Worm (Caenorhabditis elegans): ENCODE measurements around the gene Y17G7B.21.

The Y17G7B.21 gene

ce11 chrII:11973632-11974031, 3.8 kb downstream of the Y17G7B.21 start, which contains the start of gene acbp-6:
Gene acbp-6 (minus strand): TSS chrII:11973732.
- no peak for TF ChIP-seq unc-62 (GFP tag; optimal IDR thresholded peaks at IDR 0.05)

ce11 chrII:11972266-11972665, 5.2 kb downstream of the Y17G7B.21 start:
- no peak for TF ChIP-seq unc-62 (GFP tag; optimal IDR thresholded peaks at IDR 0.05)

DNA sequence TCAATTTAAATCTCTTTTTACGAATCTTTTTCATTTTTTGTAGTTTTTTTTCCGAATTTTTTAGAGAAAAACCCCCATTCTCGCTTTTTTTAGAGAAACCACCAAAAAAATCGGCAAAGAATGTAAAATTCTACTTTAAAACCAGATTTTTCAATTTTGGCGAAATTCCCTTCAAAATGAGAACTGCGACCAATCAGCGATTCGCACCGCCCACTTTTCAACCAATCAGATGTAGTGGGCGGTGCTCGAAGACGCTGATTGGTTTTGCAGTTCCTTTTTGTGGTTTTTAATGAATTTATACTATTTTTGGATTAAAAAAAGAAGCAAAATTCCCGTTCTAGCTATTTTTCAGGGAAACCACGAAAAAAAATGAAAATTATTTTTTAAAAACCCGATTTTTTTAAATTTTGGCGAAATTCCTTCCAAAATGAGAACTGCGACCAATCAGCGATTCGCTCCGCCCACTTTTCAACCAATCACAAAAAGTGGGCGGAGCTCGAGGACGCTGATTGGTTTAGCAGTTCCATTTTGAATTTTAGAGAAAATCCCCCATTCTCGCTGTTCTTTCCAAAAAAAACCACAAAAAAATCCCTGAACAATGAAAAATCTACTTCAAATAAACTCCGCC, 6.3 kb downstream of the Y17G7B.21 start:
- no peak for TF ChIP-seq unc-62 (GFP tag; optimal IDR thresholded peaks at IDR 0.05)

DNA sequence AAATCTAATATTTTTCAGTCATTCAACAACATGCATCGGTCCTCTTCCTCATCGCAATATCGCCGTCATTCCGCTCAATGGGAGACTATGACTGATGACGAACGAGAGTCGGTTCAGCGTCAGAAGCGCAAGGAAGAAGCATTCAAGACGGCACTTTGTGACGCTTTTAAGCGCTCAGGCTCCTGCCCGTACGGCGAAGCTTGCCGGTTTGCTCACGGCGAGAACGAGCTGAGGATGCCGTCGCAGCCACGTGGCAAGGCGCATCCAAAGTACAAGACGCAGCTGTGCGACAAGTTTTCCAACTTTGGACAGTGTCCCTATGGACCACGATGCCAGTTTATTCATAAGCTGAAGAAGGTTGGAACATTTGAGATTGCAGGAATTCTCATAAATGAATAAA, 8.4 kb downstream of the Y17G7B.21 start:
- TF ChIP-seq unc-62 (GFP tag; optimal IDR thresholded peaks at IDR 0.05) = no peak

- no peak for TF ChIP-seq unc-62 (GFP tag; optimal IDR thresholded peaks at IDR 0.05)
These were observed 9.2 kb downstream of the Y17G7B.21 start, which contains the start of gene mex-1 for ce11 chrII:11968275-11968674. Gene mex-1 (plus strand): TSS chrII:11968637.

- TF ChIP-seq unc-62 (GFP tag; optimal IDR thresholded peaks at IDR 0.05) = no peak
These were observed 9.8 kb downstream of the Y17G7B.21 start, which contains the start of gene W03C9.5 for ce11 chrII:11967507-11968127. Gene W03C9.5 (minus strand): TSS chrII:11967544.

- TF ChIP-seq unc-62 (GFP tag; optimal IDR thresholded peaks at IDR 0.05) = no peak
These were observed 10.9 kb downstream of the Y17G7B.21 start, which contains the start of gene rab-7 for ce11 chrII:11966602-11967001. Gene rab-7 (minus strand): TSS chrII:11966931.

- TF ChIP-seq unc-62 (GFP tag; optimal IDR thresholded peaks at IDR 0.05) = no peak
These were observed 12.6 kb downstream of the Y17G7B.21 start for ce11 chrII:11964847-11965246.

DNA sequence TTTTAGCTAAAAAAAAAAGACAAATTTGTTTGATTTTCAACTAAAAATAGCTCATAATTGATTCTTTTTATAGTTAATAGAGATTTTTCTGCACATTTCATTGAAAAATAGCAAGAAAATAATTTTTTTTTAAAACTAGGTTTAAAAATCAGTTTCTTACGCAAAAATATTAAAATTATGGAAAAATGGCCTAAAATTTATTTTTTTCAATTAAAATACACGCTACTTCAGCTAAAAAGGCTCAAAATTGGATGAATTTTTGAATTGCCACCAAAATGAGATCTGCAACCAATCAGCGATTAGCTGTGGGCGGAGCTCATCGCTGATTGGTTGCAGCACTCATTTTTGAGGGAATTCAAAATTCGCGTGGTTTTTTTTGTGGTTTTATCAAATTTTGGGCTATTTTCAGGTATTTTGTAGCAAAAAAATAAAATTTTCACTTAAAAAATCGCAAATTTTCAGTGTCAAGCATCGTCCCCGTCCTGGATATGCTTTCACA, 14.3 kb downstream of the Y17G7B.21 start:
- TF ChIP-seq unc-62 (GFP tag; optimal IDR thresholded peaks at IDR 0.05) = no peak

DNA sequence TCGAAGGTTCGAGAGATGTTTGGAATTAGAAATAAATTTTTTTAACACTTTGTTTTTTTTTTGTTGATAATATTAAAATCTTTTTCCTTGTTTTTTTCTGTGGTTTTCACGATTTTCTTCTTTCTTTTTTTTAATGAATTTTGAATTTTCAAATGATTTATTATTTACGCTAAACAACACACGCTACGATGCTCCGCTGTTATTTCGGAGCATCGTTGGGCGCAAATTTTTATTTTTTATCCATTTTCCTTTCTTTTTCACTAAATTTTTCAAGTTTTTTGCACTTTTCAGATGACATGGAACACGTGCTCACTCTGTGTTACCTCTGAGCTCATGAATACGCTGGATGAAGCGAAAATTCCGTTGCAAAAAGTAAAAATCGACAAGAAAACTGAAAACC, 15.4 kb downstream of the Y17G7B.21 start, which contains the start of the genes W03C9.1 and W03C9.2:
Gene W03C9.1 (minus strand): TSS at position 46 of the 400 bp plus-strand sequence.
Gene W03C9.2 (plus strand): TSS at position 286 of the 400 bp plus-strand sequence.
- TF ChIP-seq unc-62 (GFP tag; optimal IDR thresholded peaks at IDR 0.05) = no peak

DNA sequence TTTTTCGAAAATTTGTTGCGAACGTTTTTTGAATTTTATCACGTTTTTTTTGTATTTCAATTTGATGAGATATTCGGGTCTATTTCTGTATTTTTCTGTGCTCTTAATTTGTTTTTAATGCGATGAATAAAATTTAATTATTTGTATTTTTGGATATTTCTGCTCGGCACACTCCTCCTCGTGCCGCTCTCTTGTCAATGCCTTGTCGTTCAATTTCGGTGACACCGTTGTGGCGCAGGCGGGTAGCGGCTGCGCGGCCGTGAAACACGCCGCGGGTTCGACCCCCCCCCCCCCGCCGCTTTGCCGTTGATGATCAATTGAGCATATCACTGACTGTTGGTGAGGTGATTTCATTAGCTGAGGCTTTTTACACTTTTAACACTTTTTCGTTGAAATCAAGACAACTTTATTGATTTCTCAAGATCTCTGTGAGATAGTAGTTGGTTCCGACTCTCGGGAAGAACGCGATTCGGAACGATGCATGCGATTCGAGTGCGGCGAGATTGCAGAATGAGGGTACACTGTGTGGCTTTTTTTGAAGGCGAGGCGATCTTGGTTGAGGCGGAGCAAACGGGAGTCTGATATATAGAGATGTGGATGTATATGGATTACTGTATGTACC, 16.8 kb downstream of the Y17G7B.21 start:
- no peak for TF ChIP-seq unc-62 (GFP tag; optimal IDR thresholded peaks at IDR 0.05)

DNA sequence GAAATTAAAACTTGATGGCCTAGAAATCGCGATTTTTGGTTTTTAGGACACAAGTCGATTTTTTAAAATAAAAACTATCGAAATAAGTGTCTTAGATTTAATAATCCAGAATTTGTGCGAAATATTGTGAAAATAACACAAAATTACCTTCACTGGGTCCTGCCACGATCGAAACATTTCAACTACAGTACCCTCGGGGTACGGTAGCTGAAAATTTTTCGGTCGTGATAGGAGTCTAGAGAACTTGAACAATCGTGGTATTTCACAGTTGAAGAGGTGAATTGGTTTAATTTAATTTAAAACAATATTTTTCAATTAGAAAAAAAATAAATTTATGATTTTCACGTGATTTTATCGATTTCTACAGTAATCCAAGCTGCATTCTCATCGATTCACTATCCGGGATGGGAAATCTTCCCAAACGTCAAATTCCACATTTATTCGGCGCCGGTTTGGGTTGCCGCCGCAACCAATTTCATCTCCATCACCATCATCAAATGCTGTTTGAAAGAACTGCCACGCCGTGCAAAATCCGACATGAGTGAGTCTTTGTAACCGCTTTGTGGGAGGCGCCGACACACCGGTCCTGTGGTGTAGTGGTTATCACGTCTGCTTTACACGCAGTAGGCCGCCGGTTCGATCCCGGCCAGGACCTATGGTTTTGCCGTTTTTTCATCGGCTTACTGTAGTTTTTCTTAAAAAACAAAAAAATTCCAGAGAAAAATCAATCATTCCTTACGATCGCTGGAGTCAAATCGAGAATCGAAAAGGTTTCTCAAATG, 18.5 kb downstream of the Y17G7B.21 start:
- TF ChIP-seq unc-62 (GFP tag; optimal IDR thresholded peaks at IDR 0.05) = no peak

DNA sequence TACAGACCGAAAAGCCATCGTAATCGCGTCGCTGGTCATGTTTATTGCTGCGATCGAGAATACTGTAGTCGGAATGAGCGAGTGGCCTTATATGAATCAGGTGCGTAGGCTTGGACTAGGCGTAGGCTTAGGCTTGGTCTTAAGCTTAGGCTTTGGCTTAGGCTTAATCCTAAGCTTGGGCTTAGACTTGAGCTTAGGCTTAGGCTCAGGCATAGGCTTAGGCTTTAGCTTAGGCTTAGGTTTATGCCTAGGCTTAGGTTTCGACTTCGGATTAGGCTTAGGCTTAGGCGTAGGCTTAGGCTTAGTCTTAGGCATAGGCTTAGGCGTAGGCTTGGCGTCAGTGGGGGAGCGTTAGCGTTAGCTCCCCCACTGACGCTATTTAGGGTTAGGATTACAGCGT, 22.6 kb downstream of the Y17G7B.21 start:
- no peak for TF ChIP-seq unc-62 (GFP tag; optimal IDR thresholded peaks at IDR 0.05)

- no peak for TF ChIP-seq unc-62 (GFP tag; optimal IDR thresholded peaks at IDR 0.05)
These were observed 23.3 kb downstream of the Y17G7B.21 start, which contains the start of gene W03C9.6 for ce11 chrII:11954208-11954607. Gene W03C9.6 (plus strand): TSS chrII:11954508.

ce11 chrII:11952963-11953362, 24.5 kb downstream of the Y17G7B.21 start:
- TF ChIP-seq unc-62 (GFP tag; optimal IDR thresholded peaks at IDR 0.05) = no peak

- TF ChIP-seq unc-62 (GFP tag; optimal IDR thresholded peaks at IDR 0.05) = no peak
These were observed 29.0 kb downstream of the Y17G7B.21 start, which contains the start of gene W03C9.8 for ce11 chrII:11948459-11948858. Gene W03C9.8 (plus strand): TSS chrII:11948759.
